Worm (Caenorhabditis elegans): Measurements from ENCODE around the gene F22H10.2.
A peak's percentile ranks its signal among the peaks of the same experiment; 100 is the strongest.

The F22H10.2 gene

ce11 chrX:16634708-16635107 lies 44.6 kb upstream of the F22H10.2 start (continued):
- TF ChIP-seq bed-1 (GFP tag; IDR thresholded peaks at IDR 0.05) (no peak), hsf-1 (GFP tag; IDR thresholded peaks at IDR 0.05) (no peak), madf-3 (GFP tag; IDR thresholded peaks at IDR 0.05) (no peak), zfh-2 (GFP tag; conservative IDR thresholded peaks at IDR 0.05) (peak; percentile 74), unc-62 (GFP tag; optimal IDR thresholded peaks at IDR 0.05) (no peak), lsl-1 (GFP tag; optimal IDR thresholded peaks at IDR 0.05) (no peak), F57A8.1 (GFP tag; optimal IDR thresholded peaks at IDR 0.05) (peak; percentile 38), F23B12.7 (tag; optimal IDR thresholded peaks at IDR 0.05; ENCODE audit: insufficient read depth) (peak; percentile 71), unc-130 (GFP tag; optimal IDR thresholded peaks at IDR 0.05) (peak; percentile 30), lin-26 (GFP tag; IDR thresholded peaks at IDR 0.05) (peak; percentile 90), pha-4 (tag; optimal IDR thresholded peaks at IDR 0.05) (no peak), nhr-27 (tag; optimal IDR thresholded peaks at IDR 0.05) (no peak), hmg-20 (GFP tag; IDR thresholded peaks at IDR 0.05) (peak; percentile 75), ceh-58 (GFP tag; IDR thresholded peaks at IDR 0.05) (no peak), madf-6 (GFP tag; IDR thresholded peaks at IDR 0.05) (no peak; the same call in 1 of the 2 replicates), aptf-3 (GFP tag; IDR thresholded peaks at IDR 0.05) (no peak), dox-1 (GFP tag; IDR thresholded peaks at IDR 0.05) (peak; percentile 90), ceh-40 (GFP tag; IDR thresholded peaks at IDR 0.05) (0 out of 2 replicates have a peak, but pooled peaks have one; percentile 29), ztf-22 (GFP tag; optimal IDR thresholded peaks at IDR 0.05) (peak; percentile 49), ztf-25 (GFP tag; IDR thresholded peaks at IDR 0.05) (peak; percentile 81), Y53G8AR.9 (GFP tag; conservative IDR thresholded peaks at IDR 0.05) (no peak), nhr-80 (tag; optimal IDR thresholded peaks at IDR 0.05) (peak; percentile 36), akir-1 (GFP tag; optimal IDR thresholded peaks at IDR 0.05) (peak; percentile 21), C06A6.2 (GFP tag; conservative IDR thresholded peaks at IDR 0.05) (peak; percentile 62), fkh-3 (tag; optimal IDR thresholded peaks at IDR 0.05) (peak; percentile 42), lir-1 (GFP tag; conservative IDR thresholded peaks at IDR 0.05) (peak; percentile 60), T07F8.4 (tag; optimal IDR thresholded peaks at IDR 0.05) (peak; percentile 67), F49E8.2 (tag; optimal IDR thresholded peaks at IDR 0.05; ENCODE audit: insufficient read depth) (no peak), F39B2.1 (GFP tag; IDR thresholded peaks at IDR 0.05) (no peak), snpc-4 (GFP tag; optimal IDR thresholded peaks at IDR 0.05) (peak; percentile 55), snpc-4 (tag; optimal IDR thresholded peaks at IDR 0.05) (peak; percentile 43 to 86 (median 65)), ztf-28 (GFP tag; IDR thresholded peaks at IDR 0.05) (0 out of 2 replicates have a peak, but pooled peaks have one; percentile 18), efl-1 (GFP tag; optimal IDR thresholded peaks at IDR 0.05) (no peak), hlh-12 (tag; optimal IDR thresholded peaks at IDR 0.05) (no peak), attf-6 (GFP tag; IDR thresholded peaks at IDR 0.05) (no peak), atf-7 (tag; optimal IDR thresholded peaks at IDR 0.05) (peak; percentile 51), C17E4.6 (GFP tag; IDR thresholded peaks at IDR 0.05) (peak; percentile 58; the same call in 1 of the 2 replicates), tbp1 (GFP tag; optimal IDR thresholded peaks at IDR 0.05) (peak; percentile 97), nhr-179 (tag; optimal IDR thresholded peaks at IDR 0.05) (peak; percentile 30), T26A5.8 (tag; optimal IDR thresholded peaks at IDR 0.05) (peak; percentile 52), ztf-18 (tag; optimal IDR thresholded peaks at IDR 0.05) (peak; percentile 47), aptf-2 (GFP tag; conservative IDR thresholded peaks at IDR 0.05) (0 out of 2 replicates have a peak, but pooled peaks have one; percentile 12), F10E7.11 (tag; optimal IDR thresholded peaks at IDR 0.05) (no peak), snpc-3.4 (tag; optimal IDR thresholded peaks at IDR 0.05) (peak; percentile 55), lin-54 (GFP tag; optimal IDR thresholded peaks at IDR 0.05) (peak; percentile 38), K11D2.4 (GFP tag; IDR thresholded peaks at IDR 0.05) (peak; percentile 37; the same call in 1 of the 2 replicates), ztf-26 (tag; optimal IDR thresholded peaks at IDR 0.05) (peak; percentile 74), ceh-27 (GFP tag; optimal IDR thresholded peaks at IDR 0.05) (peak; percentile 70), sdz-38 (tag; optimal IDR thresholded peaks at IDR 0.05) (no peak)
